Worm (Caenorhabditis elegans) whole organism, L2 larva: ENCODE measurements around the gene nas-10.

Experiments
- C34F6.9 ChIP-seq: fragments of 150-350 bp; optimal IDR thresholded peaks from 2 replicates; lab custom pipeline; 2014; ENCODE audit warnings: missing biosample characterization, missing genetic modification characterization
- F13H6.1 ChIP-seq: sonication (generic microtip); optimal IDR thresholded peaks from 2 replicates; lab custom pipeline; 2016; ENCODE audit warnings: missing genetic modification characterization, missing compliant biosample characterization
- R02D3.7 ChIP-seq: fragments of 150-350 bp; optimal IDR thresholded peaks from 2 replicates; lab custom pipeline; 2014; ENCODE audit warnings: missing biosample characterization, missing genetic modification characterization
- ZK546.5 ChIP-seq: sonication (generic microtip); optimal IDR thresholded peaks from 2 replicates; lab custom pipeline; 2017; ENCODE audit warnings: missing biosample characterization, missing genetic modification characterization
- alr-1 ChIP-seq: fragments of 150-350 bp; optimal IDR thresholded peaks from 2 replicates; lab custom pipeline; 2014; ENCODE audit warnings: missing biosample characterization, missing genetic modification characterization
- aly-2 ChIP-seq: fragments of 150-350 bp; optimal IDR thresholded peaks from 2 replicates; lab custom pipeline; 2014; ENCODE audit warnings: missing biosample characterization, missing genetic modification characterization
- ama-1 ChIP-seq: fragments of 150-350 bp; optimal IDR thresholded peaks from 2 replicates; lab custom pipeline; 2018; ENCODE audit warnings: inconsistent platforms
- blmp-1 ChIP-seq: sonication (generic microtip); optimal IDR thresholded peaks from 2 replicates; lab custom pipeline; 2017; ENCODE audit warnings: missing genetic modification characterization, mild to moderate bottlenecking, missing compliant biosample characterization, antibody characterized with exemption, moderate library complexity; ENCODE audit not compliant: insufficient read depth
- ceh-82 ChIP-seq: fragments of 150-350 bp; optimal IDR thresholded peaks from 2 replicates; lab custom pipeline; 2014; ENCODE audit warnings: missing biosample characterization, missing genetic modification characterization
- crh-2 ChIP-seq: sonication (generic microtip); optimal IDR thresholded peaks from 2 replicates; lab custom pipeline; 2017; ENCODE audit warnings: missing biosample characterization, missing genetic modification characterization
- egl-27 ChIP-seq: sonication (generic microtip); optimal IDR thresholded peaks from 3 replicates; lab custom pipeline; 2017; ENCODE audit warnings: missing biosample characterization, missing genetic modification reagents, missing genetic modification characterization
- elt-1 ChIP-seq: fragments of 150-350 bp; optimal IDR thresholded peaks from 2 replicates; lab custom pipeline; 2014; ENCODE audit warnings: missing biosample characterization, missing genetic modification characterization
- elt-3 ChIP-seq: sonication (generic microtip); optimal IDR thresholded peaks from 2 replicates; lab custom pipeline; 2017; ENCODE audit warnings: missing biosample characterization, missing genetic modification characterization
- fos-1 ChIP-seq: fragments of 150-350 bp; optimal IDR thresholded peaks from 2 replicates; lab custom pipeline; 2014; ENCODE audit warnings: missing biosample characterization, missing genetic modification characterization
- lin-11 ChIP-seq: fragments of 150-350 bp; sonication (generic microtip); optimal IDR thresholded peaks from 2 replicates; lab custom pipeline; 2014; ENCODE audit warnings: missing biosample characterization, missing genetic modification characterization, inconsistent platforms, mixed read lengths
- lin-13 ChIP-seq: fragments of 150-350 bp; optimal IDR thresholded peaks from 2 replicates; lab custom pipeline; 2014; ENCODE audit warnings: missing biosample characterization, missing genetic modification reagents, missing genetic modification characterization
- lsy-2 ChIP-seq, 2 experiments: fragments of 150-350 bp in 1 of 2; sonication (generic microtip) in 1 of 2; optimal IDR thresholded peaks; 2 replicates each; lab custom pipeline; 2014 to 2017; ENCODE audit warnings: missing biosample characterization in 2 of 2, missing genetic modification characterization in 2 of 2
- mab-5 ChIP-seq: fragments of 150-350 bp; optimal IDR thresholded peaks from 2 replicates; lab custom pipeline; 2014; ENCODE audit warnings: missing biosample characterization, missing genetic modification characterization
- mbf-1 ChIP-seq: sonication (generic microtip); optimal IDR thresholded peaks from 2 replicates; lab custom pipeline; 2017; ENCODE audit warnings: missing biosample characterization, missing genetic modification characterization
- nhr-11 ChIP-seq: fragments of 150-350 bp; optimal IDR thresholded peaks from 2 replicates; lab custom pipeline; 2014; ENCODE audit warnings: missing biosample characterization, missing genetic modification characterization
- nhr-129 ChIP-seq: fragments of 150-350 bp; optimal IDR thresholded peaks from 2 replicates; lab custom pipeline; 2014; ENCODE audit warnings: missing biosample characterization, missing genetic modification characterization
- nhr-21 ChIP-seq: fragments of 150-350 bp; optimal IDR thresholded peaks from 2 replicates; lab custom pipeline; 2014; ENCODE audit warnings: missing biosample characterization, missing genetic modification characterization
- nhr-23 ChIP-seq: fragments of 150-350 bp; optimal IDR thresholded peaks from 2 replicates; lab custom pipeline; 2014; ENCODE audit warnings: missing biosample characterization, missing genetic modification reagents, missing genetic modification characterization
- nhr-237 ChIP-seq: fragments of 150-350 bp; optimal IDR thresholded peaks from 2 replicates; lab custom pipeline; 2014; ENCODE audit warnings: missing biosample characterization, missing genetic modification characterization
- nhr-77 ChIP-seq: fragments of 150-350 bp; optimal IDR thresholded peaks from 2 replicates; lab custom pipeline; 2014; ENCODE audit warnings: missing biosample characterization, missing genetic modification characterization
- peb-1 ChIP-seq: fragments of 150-350 bp; optimal IDR thresholded peaks from 2 replicates; lab custom pipeline; 2014; ENCODE audit warnings: missing biosample characterization, missing genetic modification characterization
- sma-3 ChIP-seq: sonication (generic microtip); optimal IDR thresholded peaks from 2 replicates; lab custom pipeline; 2016; ENCODE audit warnings: missing genetic modification reagents, missing genetic modification characterization, missing compliant biosample characterization
- snpc-4 ChIP-seq: fragments of 150-350 bp; optimal IDR thresholded peaks from 2 replicates; lab custom pipeline; 2014; ENCODE audit warnings: missing biosample characterization, missing genetic modification characterization
- unc-39 ChIP-seq: fragments of 150-350 bp; optimal IDR thresholded peaks from 2 replicates; lab custom pipeline; 2014; ENCODE audit warnings: missing biosample characterization, missing genetic modification characterization
- zag-1 ChIP-seq: fragments of 150-350 bp; optimal IDR thresholded peaks from 2 replicates; lab custom pipeline; 2014; ENCODE audit warnings: missing biosample characterization, missing genetic modification characterization
- ztf-1 ChIP-seq: fragments of 200-800 bp; sonication (Bioruptor generic); conservative IDR thresholded peaks from 2 replicates; pipeline ENCODE4 v1.3.6; 2022; ENCODE audit warnings: missing genetic modification characterization, missing compliant biosample characterization

The nas-10 gene

ce11 chrX:10916194-10916593, 47.1 kb downstream of the nas-10 start:
- TF ChIP-seq mbf-1 (tag; lab: Kevin White, UChicago) (no peak), C34F6.9 (tag; lab: Kevin White, UChicago) (no peak), unc-39 (tag; lab: Kevin White, UChicago) (no peak), lsy-2 (tag; optimal IDR thresholded peaks at IDR 0.05; lab: Kevin White, UChicago) (no peak), lin-13 (no peak), nhr-237 (tag; lab: Kevin White, UChicago) (no peak), blmp-1 (tag; lab: Kevin White, UChicago) (no peak), nhr-11 (tag; lab: Kevin White, UChicago) (no peak), ceh-82 (no peak), ZK546.5 (tag; lab: Kevin White, UChicago) (no peak), lin-11 (tag; lab: Kevin White, UChicago) (no peak), crh-2 (no peak), elt-1 (tag; lab: Kevin White, UChicago) (no peak)
- TF ChIP-seq, all 48 proteins: peak for 0

ce11 chrX:10914421-10915277, 48.7 kb downstream of the nas-10 start:
- TF ChIP-seq nhr-21 (no peak), fos-1 (peak; percentile 39), ceh-82 (no peak), nhr-23 (tag; lab: Kevin White, UChicago) (no peak), egl-27 (tag; lab: Kevin White, UChicago) (no peak), elt-3 (tag; lab: Kevin White, UChicago) (no peak), snpc-4 (tag; lab: Kevin White, UChicago) (no peak), blmp-1 (tag; lab: Kevin White, UChicago) (peak; percentile 9), aly-2 (tag; lab: Kevin White, UChicago) (no peak), sma-3 (GFP tag; lab: Kevin White, UChicago) (peak; percentile 4), mab-5 (no peak), nhr-129 (tag; lab: Kevin White, UChicago) (no peak), nhr-77 (no peak), zag-1 (no peak), R02D3.7 (no peak)

ce11 chrX:10913981-10914380, 49.3 kb downstream of the nas-10 start, which contains the start of gene F47B10.9:
Gene F47B10.9 (minus strand): TSS chrX:10914081.
- TF ChIP-seq nhr-21: no peak
- TF ChIP-seq ama-1 (lab: Kevin White, UChicago): no peak
- no peak for TF ChIP-seq alr-1 (tag; lab: Kevin White, UChicago)
- no peak for TF ChIP-seq ztf-1 (GFP tag; lab: Robert Waterston, UW)
- TF ChIP-seq nhr-129 (tag; lab: Kevin White, UChicago): no peak
- TF ChIP-seq blmp-1 (tag; lab: Kevin White, UChicago): no peak
- TF ChIP-seq elt-1 (tag; lab: Kevin White, UChicago): no peak
- TF ChIP-seq nhr-11 (tag; lab: Kevin White, UChicago): no peak
- TF ChIP-seq snpc-4 (tag; lab: Kevin White, UChicago): no peak
- TF ChIP-seq F13H6.1: no peak
- no peak for TF ChIP-seq ZK546.5 (tag; lab: Kevin White, UChicago)
- TF ChIP-seq mab-5: no peak
- TF ChIP-seq sma-3 (GFP tag; lab: Kevin White, UChicago): no peak
- TF ChIP-seq C34F6.9 (tag; lab: Kevin White, UChicago): no peak
- no peak for TF ChIP-seq peb-1 (tag; lab: Kevin White, UChicago)
- no peak for TF ChIP-seq mbf-1 (tag; lab: Kevin White, UChicago)
